Worm (Caenorhabditis elegans): ENCODE data around the gene cdk-5.

Gene cdk-5

DNA sequence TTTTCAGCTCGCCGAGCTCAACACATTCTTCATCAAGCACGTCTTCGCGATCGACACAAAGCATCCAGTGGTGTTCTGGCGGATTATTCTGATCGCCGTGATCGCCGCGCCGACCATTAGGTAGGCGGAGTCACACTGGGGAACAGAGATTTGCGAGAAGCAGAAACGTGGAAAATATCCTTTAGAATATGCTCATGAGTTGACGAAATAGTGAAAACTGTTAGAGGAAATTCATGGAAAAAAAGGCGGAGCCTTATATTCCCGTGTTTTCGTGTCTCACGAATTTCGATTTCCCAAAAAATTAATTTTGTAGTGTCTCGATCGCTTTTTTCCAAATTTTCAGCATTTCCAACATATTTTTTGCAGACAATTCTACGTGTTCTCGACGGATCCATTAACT lies 8.3 kb upstream of the cdk-5 start (continued):
- TF ChIP-seq ceh-22 (tag; optimal IDR thresholded peaks at IDR 0.05) = no peak
- TF ChIP-seq sdc-2 (tag; optimal IDR thresholded peaks at IDR 0.05) = no peak
- no peak for TF ChIP-seq odd-2 (tag; optimal IDR thresholded peaks at IDR 0.05)
- no peak for TF ChIP-seq ceh-45 (GFP tag; IDR thresholded peaks at IDR 0.05)
- TF ChIP-seq nfya-1 (tag; optimal IDR thresholded peaks at IDR 0.05) = no peak
- TF ChIP-seq hlh-30 (tag; optimal IDR thresholded peaks at IDR 0.05; ENCODE audit: insufficient read depth) = no peak
- no peak for TF ChIP-seq nhr-11 (tag; optimal IDR thresholded peaks at IDR 0.05)
- TF ChIP-seq eyg-1 (tag; optimal IDR thresholded peaks at IDR 0.05) = no peak
- TF ChIP-seq ceh-19 (GFP tag; optimal IDR thresholded peaks at IDR 0.05) = no peak
- TF ChIP-seq syd-9 (tag; optimal IDR thresholded peaks at IDR 0.05) = no peak
- TF ChIP-seq elt-2 (tag; optimal IDR thresholded peaks at IDR 0.05) = peak; percentile 59
- TF ChIP-seq dmd-4 (tag; optimal IDR thresholded peaks at IDR 0.05; ENCODE audit: borderline replicate concordance) = no peak
- no peak for TF ChIP-seq pax-1 (tag; optimal IDR thresholded peaks at IDR 0.05)
- peak; percentile 57 for TF ChIP-seq fax-1 (tag; optimal IDR thresholded peaks at IDR 0.05)
- no peak for TF ChIP-seq fkh-10 (GFP tag; optimal IDR thresholded peaks at IDR 0.05)
- TF ChIP-seq C08G9.2 (tag; optimal IDR thresholded peaks at IDR 0.05) = peak; percentile 79
- TF ChIP-seq ceh-30 (tag; optimal IDR thresholded peaks at IDR 0.05) = no peak
- no peak for TF ChIP-seq Y22D7AL.16 (tag; optimal IDR thresholded peaks at IDR 0.05)
- TF ChIP-seq lin-11 (tag; optimal IDR thresholded peaks at IDR 0.05) = no peak
- TF ChIP-seq C38D4.7 (GFP tag; optimal IDR thresholded peaks at IDR 0.05) = no peak
- TF ChIP-seq ztf-16 (tag; optimal IDR thresholded peaks at IDR 0.05) = no peak
- peak; percentile 47 for TF ChIP-seq ref-2 (tag; optimal IDR thresholded peaks at IDR 0.05)
- TF ChIP-seq F13H6.1 (tag; optimal IDR thresholded peaks at IDR 0.05) = no peak
- no peak for TF ChIP-seq che-1 (tag; optimal IDR thresholded peaks at IDR 0.05)
- TF ChIP-seq hlh-8 (tag; optimal IDR thresholded peaks at IDR 0.05) = peak; percentile 44
- no peak for TF ChIP-seq K09A11.1 (tag; optimal IDR thresholded peaks at IDR 0.05; ENCODE audit: insufficient read depth)
- no peak for TF ChIP-seq unc-3 (GFP tag; conservative IDR thresholded peaks at IDR 0.05)
- no peak for TF ChIP-seq unc-3 (tag; optimal IDR thresholded peaks at IDR 0.05)
- peak; percentile 78 for TF ChIP-seq zip-5 (tag; optimal IDR thresholded peaks at IDR 0.05)

DNA sequence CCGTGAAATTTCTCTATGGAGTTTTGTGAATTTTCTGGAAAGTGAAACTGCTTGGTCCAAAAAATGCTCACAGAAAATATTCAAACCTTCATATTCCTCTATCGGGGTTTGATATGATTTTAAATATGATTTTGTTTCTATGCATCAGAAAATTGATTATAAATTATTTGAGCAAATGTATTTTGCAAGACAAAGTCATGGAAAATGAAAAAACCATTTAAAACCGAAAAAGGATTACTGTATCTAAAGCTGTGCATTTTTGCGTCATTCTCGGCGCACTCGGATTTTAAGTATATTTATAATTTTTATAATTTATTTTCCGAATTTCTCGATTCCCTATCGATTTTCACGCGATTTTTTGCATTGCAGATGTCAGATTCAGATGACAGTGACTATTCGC lies 5.4 kb upstream of the cdk-5 start, which contains the start of gene pssy-2:
TSS of gene pssy-2 (plus strand) at position 301 of the 400 bp plus-strand sequence.
- TF ChIP-seq pqm-1 (tag; optimal IDR thresholded peaks at IDR 0.05) (no peak), pha-4 (tag; optimal IDR thresholded peaks at IDR 0.05) (no peak), ceh-6 (GFP tag; optimal IDR thresholded peaks at IDR 0.05) (no peak), hlh-8 (tag; optimal IDR thresholded peaks at IDR 0.05) (no peak), tbx-7 (tag; optimal IDR thresholded peaks at IDR 0.05) (no peak), pag-3 (tag; optimal IDR thresholded peaks at IDR 0.05; ENCODE audit: borderline replicate concordance) (no peak), odd-2 (tag; optimal IDR thresholded peaks at IDR 0.05) (no peak), ceh-31 (tag; optimal IDR thresholded peaks at IDR 0.05) (no peak), elt-2 (tag; optimal IDR thresholded peaks at IDR 0.05) (no peak), unc-3 (GFP tag; conservative IDR thresholded peaks at IDR 0.05) (no peak), unc-3 (tag; optimal IDR thresholded peaks at IDR 0.05) (no peak), unc-42 (tag; optimal IDR thresholded peaks at IDR 0.05) (no peak), elt-4 (tag; optimal IDR thresholded peaks at IDR 0.05) (no peak), ttx-3 (tag; optimal IDR thresholded peaks at IDR 0.05) (no peak), npax-4 (tag; optimal IDR thresholded peaks at IDR 0.05) (no peak), ceh-30 (tag; optimal IDR thresholded peaks at IDR 0.05) (no peak), nhr-11 (tag; optimal IDR thresholded peaks at IDR 0.05) (no peak), nhr-232 (tag; optimal IDR thresholded peaks at IDR 0.05) (no peak), fkh-10 (GFP tag; optimal IDR thresholded peaks at IDR 0.05) (no peak), hlh-6 (tag; optimal IDR thresholded peaks at IDR 0.05) (no peak), dmd-4 (tag; optimal IDR thresholded peaks at IDR 0.05; ENCODE audit: borderline replicate concordance) (no peak)

Data from whole organism, late embryonic.